Fruit fly (Drosophila melanogaster) S2 (cell line): ENCODE data around the gene bwa.

ENCODE experiments used
- CG8478 ChIP-seq: fragments of >200 bp; optimal IDR thresholded peaks from 2 replicates; lab custom pipeline; 2018
- CTCF ChIP-seq, 2 experiments: fragments of >200 bp; optimal IDR thresholded peaks; 2 replicates each; lab custom pipeline; 2018

Gene bwa

DNA sequence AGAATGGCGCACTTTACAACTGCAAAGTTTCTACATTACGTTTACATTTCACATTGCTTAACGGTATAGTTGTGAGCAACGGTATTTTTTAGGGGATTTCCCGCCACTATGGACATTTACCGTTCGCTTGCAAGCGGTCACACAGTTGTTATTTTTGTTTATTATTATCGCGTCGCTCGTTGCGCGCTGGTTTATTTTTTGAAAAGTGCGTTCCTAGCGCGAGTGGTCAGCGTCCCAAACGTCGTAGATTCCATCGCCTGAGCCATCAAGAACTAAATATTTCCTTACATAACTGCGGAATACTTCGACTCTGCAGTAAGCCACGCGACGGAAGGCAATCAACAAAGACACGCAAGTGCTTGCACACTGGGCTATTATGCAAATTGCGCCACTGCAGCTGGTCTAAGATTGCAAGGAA, at the start of gene bwa:
Gene bwa, plus strand, starts transcription at position 159 of the 418 bp plus-strand sequence.
- TF ChIP-seq CG8478 (lab: Kevin White, UChicago): no peak
- peak; percentile 49 to 50 for TF ChIP-seq CTCF (optimal IDR thresholded peaks at IDR 0.05; lab: Kevin White, UChicago)

DNA sequence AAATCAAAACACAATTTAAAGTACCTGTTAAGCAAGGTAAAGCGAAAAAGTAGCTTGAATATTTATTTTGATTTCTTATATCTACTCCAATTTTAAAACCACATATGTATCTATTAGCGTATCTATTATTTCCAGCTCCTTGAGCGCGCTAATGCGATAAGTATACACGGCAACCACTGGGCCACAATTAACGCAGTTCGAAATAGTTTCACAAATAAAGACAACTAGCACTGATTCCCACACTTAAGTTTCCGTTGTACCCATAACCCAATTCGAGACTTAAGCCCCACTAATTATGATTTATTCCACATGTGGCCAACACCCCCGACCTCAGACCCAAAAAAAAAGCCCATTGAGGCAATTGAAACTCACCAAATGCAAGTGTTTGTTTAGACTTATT, 49.7 kb upstream of the bwa start:
- TF ChIP-seq CG8478 (lab: Kevin White, UChicago) (no peak), CTCF (optimal IDR thresholded peaks at IDR 0.05; lab: Kevin White, UChicago) (no peak)

DNA sequence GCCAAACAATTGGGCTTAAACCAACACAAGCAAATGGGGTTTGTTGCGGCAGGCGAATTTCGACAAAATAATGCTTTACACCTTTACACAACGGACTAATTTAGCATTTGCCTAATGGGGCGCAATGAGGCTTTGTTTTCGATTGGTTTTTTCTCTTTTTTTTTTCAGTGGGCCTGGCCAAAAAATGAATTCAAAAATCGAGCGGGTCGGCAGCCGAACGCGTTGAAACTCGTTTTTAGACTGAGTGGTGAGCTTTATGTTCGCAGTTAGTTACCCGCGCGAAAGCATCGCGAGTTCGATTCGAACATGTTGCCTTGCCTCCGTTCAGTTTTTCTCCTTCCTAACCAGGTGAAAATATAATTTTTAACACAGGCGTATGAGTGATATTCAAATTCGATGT, 49.1 kb upstream of the bwa start, which contains the start of gene CG43861:
Gene CG43861, minus strand, starts transcription at position 228 of the 400 bp plus-strand sequence.
- no peak for TF ChIP-seq CG8478 (lab: Kevin White, UChicago)
- TF ChIP-seq CTCF (optimal IDR thresholded peaks at IDR 0.05; lab: Kevin White, UChicago): no peak

DNA sequence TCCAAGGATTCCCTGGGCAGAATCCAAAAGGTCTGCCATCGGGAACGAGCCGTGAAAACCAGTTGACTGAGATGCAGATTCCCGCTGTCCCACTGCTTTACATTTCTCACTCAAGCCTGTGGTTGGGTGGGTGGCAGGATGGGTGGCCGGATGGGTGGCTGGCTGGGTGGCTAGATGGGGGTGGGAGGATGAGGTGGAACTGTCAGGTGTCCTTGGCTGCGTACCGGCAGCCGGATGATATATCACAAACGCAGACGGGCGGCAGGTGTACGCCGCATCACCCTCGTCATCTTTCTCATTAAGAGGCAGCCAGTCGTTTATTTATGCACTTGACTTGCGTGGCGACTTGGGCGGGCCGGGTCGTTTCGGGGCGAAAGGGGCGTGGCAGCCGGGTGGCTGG, 46.1 kb upstream of the bwa start:
- no peak for TF ChIP-seq CG8478 (lab: Kevin White, UChicago)
- no peak for TF ChIP-seq CTCF (optimal IDR thresholded peaks at IDR 0.05; lab: Kevin White, UChicago)

DNA sequence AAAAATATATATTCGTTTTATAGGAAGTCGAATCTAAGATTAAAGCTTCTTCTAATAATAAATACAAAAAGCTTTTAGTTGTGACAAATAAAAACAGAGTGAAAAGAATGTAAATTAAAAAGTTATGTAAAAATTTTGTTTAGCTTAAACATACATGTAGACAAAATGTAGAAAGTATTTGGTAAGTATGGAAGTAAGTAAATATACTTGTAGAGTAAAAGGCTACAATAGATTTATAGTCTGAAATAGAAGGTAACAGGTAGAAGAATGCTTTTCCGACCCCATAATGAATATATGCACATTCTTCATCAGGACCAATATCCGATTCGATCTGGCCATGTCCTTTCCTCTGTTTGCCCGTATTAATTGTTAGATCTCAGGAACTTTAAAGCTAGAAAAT, 41.9 kb upstream of the bwa start:
- no peak for TF ChIP-seq CG8478 (lab: Kevin White, UChicago)
- no peak for TF ChIP-seq CTCF (optimal IDR thresholded peaks at IDR 0.05; lab: Kevin White, UChicago)

DNA sequence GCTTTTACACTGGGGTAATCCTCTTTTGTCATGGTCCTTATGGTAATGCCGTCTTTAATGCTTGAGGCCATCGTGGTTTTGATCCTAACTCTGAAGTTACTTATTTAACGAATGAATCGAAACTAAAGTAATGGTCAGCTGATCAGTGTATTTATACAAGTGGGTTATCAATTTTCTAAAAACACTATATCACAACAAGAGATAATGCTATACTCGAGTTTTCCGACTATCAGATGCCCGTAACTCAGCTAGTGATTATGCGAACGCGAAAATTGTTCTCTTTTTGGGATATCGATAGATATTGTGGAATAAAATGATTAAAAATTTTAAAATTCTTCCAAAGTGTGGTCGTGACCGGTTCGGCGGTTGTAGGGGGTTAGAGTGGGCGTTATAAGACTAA, 40.5 kb upstream of the bwa start, which contains the start of gene AANATL3:
Gene AANATL3, minus strand, starts transcription at position 101 of the 400 bp plus-strand sequence.
- TF ChIP-seq CTCF (optimal IDR thresholded peaks at IDR 0.05; lab: Kevin White, UChicago): no peak
- no peak for TF ChIP-seq CG8478 (lab: Kevin White, UChicago)

DNA sequence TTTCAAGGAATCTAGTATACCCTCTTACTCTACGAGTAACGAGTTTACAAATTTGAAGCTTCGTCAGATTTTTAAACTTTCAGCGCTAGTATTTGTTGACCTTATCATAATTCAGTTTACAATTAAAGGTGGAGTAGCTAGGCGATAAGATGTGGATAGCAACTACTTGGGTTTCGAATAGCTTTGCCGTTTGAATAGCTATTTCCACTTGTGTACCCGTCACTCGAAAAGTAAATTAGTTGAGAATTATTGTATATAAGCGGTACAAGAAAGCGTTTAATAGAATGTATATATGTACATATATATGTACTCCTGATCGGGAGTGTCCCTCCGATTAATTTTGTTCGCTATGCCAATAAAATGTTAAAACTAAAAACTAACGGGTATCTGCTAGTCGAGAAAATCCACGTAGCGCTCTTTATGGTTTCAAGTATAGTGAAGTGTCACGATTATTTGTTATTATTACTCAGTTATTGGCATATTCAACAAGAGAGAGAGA, 39.8 kb upstream of the bwa start:
- TF ChIP-seq CG8478 (lab: Kevin White, UChicago) (no peak), CTCF (optimal IDR thresholded peaks at IDR 0.05; lab: Kevin White, UChicago) (no peak)

DNA sequence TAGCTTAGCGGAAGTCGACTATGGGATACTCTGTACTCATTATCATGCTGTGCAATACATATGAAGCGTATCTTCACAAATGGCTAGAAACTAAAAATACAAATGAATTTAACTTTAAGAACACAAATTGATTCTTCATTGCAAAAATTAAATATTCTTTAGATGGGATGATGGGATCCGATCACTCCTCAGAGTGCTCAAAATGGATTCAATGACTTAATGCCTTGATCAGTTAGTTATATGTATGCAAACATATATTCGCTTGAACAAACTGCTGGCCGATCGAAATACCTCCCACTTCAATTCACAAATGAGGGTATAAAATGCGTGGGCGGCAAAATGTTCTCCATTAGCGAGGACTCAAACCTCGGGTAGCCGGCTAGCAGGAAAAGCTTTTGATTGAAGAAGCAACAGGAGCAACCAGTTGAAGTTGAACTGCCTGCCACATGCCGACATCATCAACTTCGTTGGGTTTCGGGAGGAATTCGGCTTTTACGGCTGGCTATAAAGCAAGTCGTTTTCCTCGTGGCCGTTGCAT, 38.7 kb upstream of the bwa start, which contains the start of gene sNPF:
Gene sNPF, plus strand, starts transcription at position 534 of the 538 bp plus-strand sequence.
- TF ChIP-seq CG8478 (lab: Kevin White, UChicago) (no peak), CTCF (optimal IDR thresholded peaks at IDR 0.05; lab: Kevin White, UChicago) (no peak)

DNA sequence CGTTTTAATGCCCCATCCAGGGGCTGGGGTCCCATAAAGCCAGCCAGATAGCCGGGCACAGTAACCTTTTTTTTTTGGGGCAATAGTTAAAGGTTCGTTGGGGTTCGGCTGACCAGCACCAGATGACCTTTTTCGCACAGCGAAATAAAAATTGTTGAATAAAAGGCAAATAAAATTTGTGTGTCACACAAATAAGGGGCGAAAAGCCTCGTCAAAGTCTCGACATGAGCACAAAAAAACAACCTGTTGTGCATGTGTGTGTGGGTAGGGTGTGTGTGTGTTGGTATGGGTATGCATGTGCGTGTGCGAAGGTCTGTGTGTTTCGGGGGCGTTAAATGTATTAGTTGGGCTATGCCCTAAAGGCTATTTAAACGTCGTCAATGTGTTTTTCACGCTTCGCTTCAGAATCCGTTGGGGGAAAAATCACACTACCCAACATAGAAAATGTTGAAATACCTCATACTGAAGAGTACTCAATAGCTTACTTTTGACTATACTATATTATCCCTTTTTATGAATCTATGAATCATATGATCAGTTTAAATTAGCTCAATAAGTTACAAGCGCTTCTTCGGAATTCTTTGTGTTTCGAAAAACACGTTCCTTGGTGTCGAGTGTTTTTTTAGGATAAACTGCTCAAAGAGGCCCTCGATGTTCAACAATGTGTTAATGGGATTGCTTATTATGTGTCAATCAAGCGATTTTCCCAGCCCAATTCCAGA, 14.9 kb upstream of the bwa start:
- no peak for TF ChIP-seq CTCF (optimal IDR thresholded peaks at IDR 0.05; lab: Kevin White, UChicago)
- no peak for TF ChIP-seq CG8478 (lab: Kevin White, UChicago)

DNA sequence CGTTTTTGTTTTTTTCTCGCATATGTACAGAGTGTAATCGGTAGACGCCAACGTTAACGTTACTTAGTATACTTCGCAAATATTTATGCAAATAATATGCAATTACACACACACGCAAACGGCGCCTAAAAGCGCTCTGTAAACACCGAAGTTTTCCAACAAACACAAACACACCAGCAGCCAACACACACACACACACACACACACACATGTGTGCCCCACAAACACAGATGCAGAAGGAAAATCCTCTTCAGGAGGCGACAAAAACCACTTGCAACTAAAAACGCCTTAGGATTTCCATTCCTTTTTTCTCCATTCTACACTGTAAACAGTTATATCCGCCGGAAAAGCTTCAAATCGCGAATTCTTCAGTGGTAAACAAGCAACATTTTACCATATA, 8.8 kb upstream of the bwa start:
- no peak for TF ChIP-seq CTCF (optimal IDR thresholded peaks at IDR 0.05; lab: Kevin White, UChicago)
- no peak for TF ChIP-seq CG8478 (lab: Kevin White, UChicago)

DNA sequence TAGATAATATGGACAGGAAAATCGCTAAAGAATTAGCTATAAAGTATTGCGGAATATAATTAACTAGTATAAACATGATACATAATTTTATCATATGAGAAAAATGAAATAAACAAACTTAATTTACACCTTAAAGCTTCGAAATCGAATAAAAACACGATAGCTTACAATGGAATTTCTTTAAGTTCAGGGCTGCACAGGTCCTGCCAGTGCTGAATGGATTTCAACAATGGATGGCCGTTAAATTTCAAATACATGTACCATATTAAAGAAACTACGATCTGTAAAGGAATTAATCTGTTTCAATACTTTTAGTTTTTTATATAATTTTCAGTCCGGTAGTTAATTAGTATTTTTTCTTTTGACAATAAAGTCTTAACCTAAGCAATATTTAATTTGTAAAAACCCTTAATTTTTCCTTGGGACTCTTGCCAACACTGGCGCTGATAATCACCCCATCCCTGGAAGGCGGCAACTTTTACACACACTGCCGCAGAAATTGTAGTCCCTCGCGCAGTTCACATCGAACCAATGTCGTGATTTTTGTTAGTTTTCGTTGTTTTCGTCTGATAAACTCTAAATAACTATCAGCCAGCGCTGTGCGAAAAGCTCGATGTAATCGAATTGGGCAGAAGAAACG, 5.1 kb upstream of the bwa start, which contains the start of the genes barr and lok:
Gene barr, minus strand, starts transcription at position 353 of the 640 bp plus-strand sequence.
Gene lok, plus strand, starts transcription at position 405 of the 640 bp plus-strand sequence.
- TF ChIP-seq CG8478 (lab: Kevin White, UChicago) (no peak), CTCF (optimal IDR thresholded peaks at IDR 0.05; lab: Kevin White, UChicago) (no peak)

DNA sequence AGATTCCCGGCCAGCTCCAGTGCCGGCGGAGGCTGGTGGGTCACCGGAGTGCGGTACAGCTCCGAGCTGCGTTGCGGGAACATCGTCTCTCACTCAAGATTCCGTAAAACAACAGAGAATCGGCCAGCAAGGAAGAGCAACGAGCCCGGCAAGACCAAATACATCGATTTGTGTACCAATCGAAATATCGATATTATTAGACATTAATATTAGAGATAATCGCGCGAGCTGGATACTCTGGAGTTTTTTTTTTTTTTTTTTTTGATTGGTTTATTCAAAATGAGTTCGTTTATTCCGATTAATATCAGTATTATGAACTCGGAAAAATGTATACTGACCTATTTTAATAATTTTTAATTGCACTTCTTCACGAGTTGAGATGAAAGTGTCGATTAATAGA, 675 bp upstream of the bwa start, which contains the start of gene vls:
Gene vls, minus strand, starts transcription at position 164 of the 400 bp plus-strand sequence.
- no peak for TF ChIP-seq CTCF (optimal IDR thresholded peaks at IDR 0.05; lab: Kevin White, UChicago)
- TF ChIP-seq CG8478 (lab: Kevin White, UChicago): no peak

DNA sequence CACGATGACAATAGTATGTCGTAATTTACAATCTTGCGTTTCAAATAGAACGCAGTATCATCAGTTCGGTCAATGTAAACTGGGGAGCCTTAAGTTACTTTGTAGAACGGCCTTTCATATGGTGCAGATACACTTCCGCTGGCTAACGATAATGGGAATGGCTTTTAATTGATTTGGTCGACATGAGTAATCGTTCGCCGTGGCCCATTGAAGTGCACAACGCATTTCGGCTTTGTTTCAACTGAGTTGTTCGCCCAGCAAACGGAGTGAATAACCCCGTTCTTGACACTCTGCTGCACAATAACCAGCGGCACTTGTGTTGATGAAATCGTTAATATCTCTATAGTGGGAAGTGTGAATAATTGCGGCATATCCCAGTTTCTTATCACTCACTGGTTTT, 1.7 kb downstream of the bwa start:
- no peak for TF ChIP-seq CG8478 (lab: Kevin White, UChicago)

DNA sequence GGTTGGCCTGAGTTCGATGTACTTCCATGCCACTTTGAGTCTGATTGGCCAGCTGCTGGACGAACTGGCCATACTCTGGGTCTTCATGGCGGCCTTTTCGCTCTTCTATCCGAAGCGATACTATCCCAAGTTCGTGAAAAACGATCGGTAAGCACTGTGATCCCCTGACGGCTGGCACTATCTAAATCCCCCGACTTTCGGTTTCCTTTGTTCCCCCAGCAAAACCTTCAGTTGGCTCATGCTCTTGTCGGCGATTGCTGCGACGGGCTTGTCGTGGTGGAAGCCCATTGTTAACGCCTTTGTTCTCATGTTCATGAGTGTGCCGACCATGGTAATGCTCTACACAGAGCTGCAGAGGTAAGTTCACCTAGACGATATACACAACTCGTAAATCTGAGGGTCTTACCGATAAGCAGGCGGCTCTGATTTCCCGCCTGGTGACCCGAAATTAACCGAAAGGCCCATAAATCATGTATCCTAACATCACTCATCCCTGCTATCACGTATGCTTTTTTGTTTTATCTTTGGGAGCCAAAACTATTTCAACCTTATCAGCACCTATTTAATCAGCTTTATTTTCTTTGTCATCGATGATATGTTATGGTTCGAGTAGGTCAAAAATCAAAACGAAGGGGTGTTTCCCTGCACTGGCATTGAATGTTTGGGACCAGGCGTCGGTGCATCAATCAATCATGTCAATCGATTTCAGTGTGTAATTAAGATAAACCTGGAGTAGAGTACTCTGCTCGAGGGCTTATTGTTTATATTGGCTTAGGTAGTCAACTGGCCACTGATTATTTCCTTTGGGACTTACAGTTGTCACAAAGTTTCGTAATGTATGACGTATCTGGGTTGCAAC, 3.2 kb downstream of the bwa start:
- TF ChIP-seq CTCF (optimal IDR thresholded peaks at IDR 0.05; lab: Kevin White, UChicago) (no peak), CG8478 (lab: Kevin White, UChicago) (no peak)
